Worm (Caenorhabditis elegans): ENCODE measurements around the gene ptp-1.

- TF ChIP-seq flt-1 (GFP tag; IDR thresholded peaks at IDR 0.05) (peak; percentile 19; the same call in 1 of the 2 replicates), ztf-23 (GFP tag; IDR thresholded peaks at IDR 0.05) (no peak), T22C8.4 (GFP tag; IDR thresholded peaks at IDR 0.05) (no peak), cog-1 (tag; optimal IDR thresholded peaks at IDR 0.05) (peak; percentile 44), tab-1 (GFP tag; IDR thresholded peaks at IDR 0.05) (no peak)
These were observed 47.5 kb upstream of the ptp-1 start for ce11 chrIII:3543071-3543470.

Data from whole organism, midembryonic.